Fruit fly (Drosophila melanogaster) whole organism, embryonic: ENCODE results near the gene Tssk.

Experiments
- Asciz ChIP-seq: fragments of 200-800 bp; sonication (Bioruptor generic); optimal IDR thresholded peaks from 2 replicates; lab custom pipeline; 2017; ENCODE audit warnings: missing biosample characterization, mild to moderate bottlenecking, missing genetic modification characterization, missing genetic modification reagents
- Atf6 ChIP-seq: fragments of 200-800 bp; sonication (Bioruptor generic); IDR thresholded peaks from 2 replicates; pipeline ENCODE4 v1.3.6; 2022; ENCODE audit warnings: missing biosample characterization, missing genetic modification characterization
- B-H1 ChIP-seq: fragments of 200-800 bp; sonication (Bioruptor generic); IDR thresholded peaks from 3 replicates; pipeline ENCODE4 v1.3.6; 2022; ENCODE audit warnings: missing biosample characterization, missing genetic modification characterization
- CG10366 ChIP-seq: fragments of 200-800 bp; sonication (Bioruptor generic); IDR thresholded peaks from 2 replicates; pipeline ENCODE4 v1.3.6; 2022; ENCODE audit warnings: missing biosample characterization, missing genetic modification characterization
- CG10543 ChIP-seq: fragments of 200-800 bp; sonication (Bioruptor generic); optimal IDR thresholded peaks from 3 replicates; lab custom pipeline; 2017; ENCODE audit warnings: missing biosample characterization, mild to moderate bottlenecking, missing genetic modification characterization, moderate library complexity
- CG10979 ChIP-seq: fragments of 200-800 bp; sonication (Bioruptor generic); optimal IDR thresholded peaks from 2 replicates; lab custom pipeline; 2018; ENCODE audit warnings: missing biosample characterization, mild to moderate bottlenecking, missing genetic modification characterization, moderate library complexity
- CG11504 ChIP-seq: fragments of 200-800 bp; sonication (Bioruptor generic); optimal IDR thresholded peaks from 3 replicates; lab custom pipeline; 2019; ENCODE audit warnings: missing biosample characterization, mild to moderate bottlenecking, missing genetic modification characterization, moderate library complexity
- CG12071 ChIP-seq: fragments of 200-800 bp; sonication (Bioruptor generic); optimal IDR thresholded peaks from 3 replicates; lab custom pipeline; 2018; ENCODE audit warnings: missing biosample characterization, mild to moderate bottlenecking, missing genetic modification characterization
- CG12659 ChIP-seq: fragments of 200-800 bp; sonication (Bioruptor generic); optimal IDR thresholded peaks from 3 replicates; lab custom pipeline; 2017; ENCODE audit warnings: mild to moderate bottlenecking, missing biosample characterization, missing genetic modification reagents, missing genetic modification characterization
- CG13287 ChIP-seq: fragments of 200-800 bp; sonication (Bioruptor generic); IDR thresholded peaks from 2 replicates; pipeline ENCODE4 v1.3.6; 2022; ENCODE audit warnings: missing biosample characterization, missing genetic modification characterization; ENCODE audit not compliant: partially characterized antibody
- CG13296 ChIP-seq: fragments of 200-800 bp; sonication (Bioruptor generic); optimal IDR thresholded peaks from 3 replicates; lab custom pipeline; 2018; ENCODE audit warnings: missing biosample characterization, mild to moderate bottlenecking, missing genetic modification characterization
- CG13624 ChIP-seq: fragments of 200-800 bp; sonication (Bioruptor generic); optimal IDR thresholded peaks from 2 replicates; lab custom pipeline; 2016; ENCODE audit warnings: missing biosample characterization, missing genetic modification characterization
- CG14014 ChIP-seq: fragments of 200-800 bp; sonication (Bioruptor generic); IDR thresholded peaks from 2 replicates; pipeline ENCODE4 v1.3.6; 2022; ENCODE audit warnings: missing biosample characterization, missing genetic modification characterization
- CG15514 ChIP-seq: fragments of 200-800 bp; sonication (Bioruptor generic); optimal IDR thresholded peaks from 3 replicates; lab custom pipeline; 2017; ENCODE audit warnings: missing biosample characterization, missing genetic modification characterization, mild to moderate bottlenecking, moderate library complexity, missing genetic modification reagents
- CG17359 ChIP-seq: fragments of 200-800 bp; sonication (Bioruptor generic); optimal IDR thresholded peaks from 3 replicates; lab custom pipeline; 2018; ENCODE audit warnings: missing biosample characterization, mild to moderate bottlenecking, missing genetic modification characterization, moderate library complexity
- CG2678 ChIP-seq: fragments of 200-800 bp; sonication (Bioruptor generic); optimal IDR thresholded peaks from 3 replicates; lab custom pipeline; 2019; ENCODE audit warnings: missing biosample characterization, mild to moderate bottlenecking, missing genetic modification characterization, moderate library complexity
- CG31365 ChIP-seq: fragments of 200-800 bp; sonication (Bioruptor generic); optimal IDR thresholded peaks from 2 replicates; lab custom pipeline; 2018; ENCODE audit warnings: missing biosample characterization, mild to moderate bottlenecking, missing genetic modification characterization
- CG32532 ChIP-seq: fragments of 200-800 bp; sonication (Bioruptor generic); IDR thresholded peaks from 2 replicates; pipeline ENCODE4 v1.3.6; 2022; ENCODE audit warnings: missing biosample characterization, missing genetic modification characterization
- CG4424 ChIP-seq: fragments of 200-800 bp; sonication (Bioruptor generic); optimal IDR thresholded peaks from 3 replicates; lab custom pipeline; 2016; ENCODE audit warnings: missing biosample characterization, missing genetic modification characterization
- CG4707 ChIP-seq: fragments of 200-800 bp; sonication (Bioruptor generic); optimal IDR thresholded peaks from 2 replicates; lab custom pipeline; 2018; ENCODE audit warnings: missing biosample characterization, mild to moderate bottlenecking, missing genetic modification characterization, moderate library complexity
- CG5245 ChIP-seq: fragments of 200-800 bp; sonication (Bioruptor generic); optimal IDR thresholded peaks from 3 replicates; lab custom pipeline; 2016; ENCODE audit warnings: missing biosample characterization, missing genetic modification characterization
- CG7987 ChIP-seq: fragments of 200-800 bp; sonication (Bioruptor generic); optimal IDR thresholded peaks from 2 replicates; lab custom pipeline; 2018; ENCODE audit warnings: missing biosample characterization, mild to moderate bottlenecking, missing genetic modification characterization, moderate library complexity
- CG9215 ChIP-seq: fragments of 200-800 bp; sonication (Bioruptor generic); IDR thresholded peaks from 2 replicates; pipeline ENCODE4 v1.3.6; 2022; ENCODE audit warnings: missing biosample characterization, missing genetic modification characterization
- Dbx ChIP-seq: fragments of 200-800 bp; sonication (Bioruptor generic); IDR thresholded peaks from 3 replicates; pipeline ENCODE4 v1.3.6; 2022; ENCODE audit warnings: missing biosample characterization, missing genetic modification characterization
- Dref ChIP-seq: fragments of 200-800 bp; sonication (Bioruptor generic); IDR thresholded peaks from 2 replicates; pipeline ENCODE4 v1.3.6; 2022; ENCODE audit warnings: missing biosample characterization, missing genetic modification characterization
- GATAe ChIP-seq: fragments of 200-800 bp; sonication (Bioruptor generic); conservative IDR thresholded peaks from 2 replicates; pipeline ENCODE4 v1.3.6; 2022; ENCODE audit warnings: missing biosample characterization, missing genetic modification characterization
- HLH4C ChIP-seq: fragments of 200-800 bp; sonication (Bioruptor generic); IDR thresholded peaks from 3 replicates; pipeline ENCODE4 v1.3.6; 2022; ENCODE audit warnings: missing biosample characterization, missing genetic modification characterization; ENCODE audit not compliant: partially characterized antibody
- HmgZ ChIP-seq: fragments of 200-800 bp; sonication (Bioruptor generic); optimal IDR thresholded peaks from 2 replicates; lab custom pipeline; 2018; ENCODE audit warnings: missing biosample characterization, mild to moderate bottlenecking, missing genetic modification characterization
- Lpt ChIP-seq: fragments of >200 bp; optimal IDR thresholded peaks from 2 replicates; lab custom pipeline; 2018; ENCODE audit warnings: missing biosample characterization, missing genetic modification characterization
- Med ChIP-seq: fragments of 200-800 bp; sonication (Bioruptor generic); peaks from one replicate; lab custom pipeline; 2016; ENCODE audit warnings: missing biosample characterization, missing genetic modification characterization, mild to moderate bottlenecking, inconsistent platforms, moderate library complexity
- Nf-YB ChIP-seq: fragments of 200-800 bp; sonication (Bioruptor generic); optimal IDR thresholded peaks from 3 replicates; lab custom pipeline; 2019; ENCODE audit warnings: missing biosample characterization, mild to moderate bottlenecking, missing genetic modification characterization, moderate library complexity
- Opbp ChIP-seq: fragments of 200-800 bp; sonication (Bioruptor generic); IDR thresholded peaks from 3 replicates; pipeline ENCODE4 v1.3.6; 2022; ENCODE audit warnings: missing biosample characterization, missing genetic modification characterization; ENCODE audit not compliant: partially characterized antibody
- Xbp1 ChIP-seq: fragments of 200-800 bp; sonication (Bioruptor generic); optimal IDR thresholded peaks from 3 replicates; lab custom pipeline; 2016; ENCODE audit warnings: missing biosample characterization, mild to moderate bottlenecking, missing genetic modification characterization
- YL-1 ChIP-seq: fragments of 200-800 bp; sonication (Bioruptor generic); optimal IDR thresholded peaks from 3 replicates; lab custom pipeline; 2017; ENCODE audit warnings: missing biosample characterization, mild to moderate bottlenecking, missing genetic modification characterization
- crp ChIP-seq, 2 experiments: fragments of 200-800 bp; sonication (Bioruptor generic); optimal IDR thresholded peaks; 2 replicates in 1 of 2; 3 replicates in 1 of 2; lab custom pipeline; 2017; ENCODE audit warnings: missing biosample characterization in 2 of 2, missing genetic modification characterization in 2 of 2, mild to moderate bottlenecking in 1 of 2, moderate library complexity in 1 of 2
- dimm ChIP-seq: fragments of 200-800 bp; sonication (Bioruptor generic); IDR thresholded peaks from 2 replicates; pipeline ENCODE4 v1.3.6; 2022; ENCODE audit warnings: missing biosample characterization, missing genetic modification characterization
- fd96Cb ChIP-seq: fragments of 200-800 bp; sonication (Bioruptor generic); optimal IDR thresholded peaks from 2 replicates; lab custom pipeline; 2018; ENCODE audit warnings: missing biosample characterization, mild to moderate bottlenecking, missing genetic modification characterization, moderate library complexity
- grau ChIP-seq: fragments of 200-800 bp; optimal IDR thresholded peaks from 3 replicates; lab custom pipeline; 2019; ENCODE audit warnings: missing biosample characterization, mild to moderate bottlenecking, missing genetic modification characterization, moderate library complexity
- hkb ChIP-seq, 2 experiments: fragments of 200-800 bp in 1 of 2; fragments of >200 bp in 1 of 2; sonication (Bioruptor generic) in 1 of 2; IDR thresholded peaks in 1 of 2; optimal IDR thresholded peaks in 1 of 2; 2 replicates each; pipeline versions ENCODE4 v1.3.6 to Lab custom; 2017 to 2022; ENCODE audit warnings: missing biosample characterization in 1 of 2, missing genetic modification characterization in 1 of 2
- kah ChIP-seq: fragments of 200-800 bp; sonication (Bioruptor generic); optimal IDR thresholded peaks from 2 replicates; lab custom pipeline; 2018; ENCODE audit warnings: missing biosample characterization, mild to moderate bottlenecking, missing genetic modification characterization
- row ChIP-seq: fragments of 200-800 bp; sonication (Bioruptor generic); IDR thresholded peaks from 3 replicates; pipeline ENCODE4 v1.3.6; 2022; ENCODE audit warnings: missing biosample characterization, missing genetic modification characterization
- schlank ChIP-seq: fragments of 200-800 bp; sonication (Bioruptor generic); optimal IDR thresholded peaks from 2 replicates; lab custom pipeline; 2018; ENCODE audit warnings: missing biosample characterization, mild to moderate bottlenecking, missing genetic modification characterization
- sisA ChIP-seq: fragments of 200-800 bp; sonication (Bioruptor generic); IDR thresholded peaks from 2 replicates; pipeline ENCODE4 v1.3.6; 2022; ENCODE audit warnings: missing biosample characterization, missing genetic modification characterization
- slbo ChIP-seq: fragments of 200-800 bp; sonication (Bioruptor generic); IDR thresholded peaks from 2 replicates; pipeline ENCODE4 v1.3.6; 2022; ENCODE audit warnings: missing biosample characterization, missing genetic modification characterization
- sqz ChIP-seq: fragments of 200-800 bp; sonication (Bioruptor generic); optimal IDR thresholded peaks from 3 replicates; lab custom pipeline; 2018; ENCODE audit warnings: missing biosample characterization, mild to moderate bottlenecking, missing genetic modification characterization
- tin ChIP-seq: fragments of 200-800 bp; sonication (Bioruptor generic); optimal IDR thresholded peaks from 3 replicates; lab custom pipeline; 2016; ENCODE audit warnings: missing biosample characterization, missing genetic modification characterization
- tna ChIP-seq: fragments of 200-800 bp; sonication (Bioruptor generic); IDR thresholded peaks from 2 replicates; pipeline ENCODE4 v1.3.6; 2022; ENCODE audit warnings: missing biosample characterization, missing genetic modification characterization; ENCODE audit not compliant: partially characterized antibody
- zen2 ChIP-seq: fragments of 200-800 bp; sonication (Bioruptor generic); IDR thresholded peaks from 3 replicates; pipeline ENCODE4 v1.3.6; 2022; ENCODE audit warnings: missing biosample characterization, missing genetic modification characterization; ENCODE audit not compliant: partially characterized antibody

Gene Tssk

dm6 chr3R:18585259-18585858 lies 13.1 kb upstream of the Tssk start (continued):
- TF ChIP-seq zen2 (GFP tag; lab: Robert Waterston, UW) (peak; percentile 59; the same call in 1 of the 3 replicates), Nf-YB (peak; percentile 12), HmgZ (tag; lab: Kevin White, UChicago) (peak; percentile 18), hkb (optimal IDR thresholded peaks at IDR 0.05; lab: Kevin White, UChicago) (peak; percentile 19), hkb (GFP tag; IDR thresholded peaks at IDR 0.05; lab: Robert Waterston, UW) (no peak), CG10366 (GFP tag; lab: Robert Waterston, UW) (no peak), CG12071 (GFP tag; lab: Kevin White, UChicago) (peak; percentile 24), Xbp1 (GFP tag; lab: Kevin White, UChicago) (peak; percentile 12), CG15514 (GFP tag; lab: Kevin White, UChicago) (peak; percentile 3), sisA (GFP tag; lab: Robert Waterston, UW) (no peak), Atf6 (GFP tag; lab: Robert Waterston, UW) (0 out of 2 replicates have a peak, but pooled peaks have one; percentile 24), CG7987 (peak; percentile 52), CG13287 (GFP tag; lab: Robert Waterston, UW) (peak; percentile 50; the same call in 1 of the 2 replicates), CG5245 (peak; percentile 16), CG11504 (tag; lab: Kevin White, UChicago) (peak; percentile 2), tin (GFP tag; lab: Kevin White, UChicago) (peak; percentile 30), kah (peak; percentile 14), CG13296 (GFP tag; lab: Kevin White, UChicago) (no peak), grau (tag; lab: Kevin White, UChicago) (no peak), Opbp (peak; percentile 47; the same call in 1 of the 3 replicates), schlank (tag; lab: Kevin White, UChicago) (peak; percentile 11), CG2678 (tag; lab: Kevin White, UChicago) (no peak), CG10979 (tag; lab: Kevin White, UChicago) (no peak), dimm (GFP tag; lab: Robert Waterston, UW) (no peak), Lpt (GFP tag; lab: Kevin White, UChicago) (no peak), HLH4C (GFP tag; lab: Robert Waterston, UW) (peak; percentile 74), CG17359 (peak; percentile 13), CG10543 (GFP tag; lab: Kevin White, UChicago) (peak; percentile 51), tna (peak; percentile 72), CG4424 (GFP tag; lab: Kevin White, UChicago) (no peak), fd96Cb (tag; lab: Kevin White, UChicago) (no peak), GATAe (GFP tag; lab: Robert Waterston, UW) (no peak), B-H1 (GFP tag; lab: Robert Waterston, UW) (no peak), CG14014 (GFP tag; lab: Robert Waterston, UW) (peak; percentile 21; the same call in 1 of the 2 replicates), YL-1 (GFP tag; lab: Kevin White, UChicago) (no peak), CG4707 (GFP tag; lab: Kevin White, UChicago) (peak; percentile 32), CG9215 (GFP tag; lab: Robert Waterston, UW) (no peak), Dbx (GFP tag; lab: Robert Waterston, UW) (peak; percentile 26; the same call in 1 of the 3 replicates), Med (peak; percentile 82), slbo (GFP tag; lab: Robert Waterston, UW) (peak; percentile 51), Dref (GFP tag; lab: Robert Waterston, UW) (peak; percentile 44), CG32532 (GFP tag; lab: Robert Waterston, UW) (peak; percentile 55; the same call in 1 of the 2 replicates), crp (GFP tag; optimal IDR thresholded peaks at IDR 0.05; lab: Kevin White, UChicago) (no peak), sqz (GFP tag; lab: Kevin White, UChicago) (peak; percentile 88), CG12659 (GFP tag; lab: Kevin White, UChicago) (no peak), CG31365 (peak; percentile 38), Asciz (GFP tag; lab: Kevin White, UChicago) (peak; percentile 23), CG13624 (GFP tag; lab: Kevin White, UChicago) (no peak), row (GFP tag; lab: Robert Waterston, UW) (peak; percentile 34; the same call in 1 of the 3 replicates)
